Worm (Caenorhabditis elegans): ENCODE measurements around the gene col-161.

- TF ChIP-seq pha-4 (tag; optimal IDR thresholded peaks at IDR 0.05), result no peak
- TF ChIP-seq athp-1 (tag; optimal IDR thresholded peaks at IDR 0.05), result no peak
- no peak for TF ChIP-seq him-1 (tag; optimal IDR thresholded peaks at IDR 0.05)
- no peak for TF ChIP-seq nfyb-1 (GFP tag; IDR thresholded peaks at IDR 0.05)
- TF ChIP-seq D2030.7 (GFP tag; IDR thresholded peaks at IDR 0.05), result no peak
- TF ChIP-seq ama-1 (optimal IDR thresholded peaks at IDR 0.05), result no peak
- TF ChIP-seq ama-1 (GFP tag; optimal IDR thresholded peaks at IDR 0.05), result no peak
- TF ChIP-seq madf-3 (GFP tag; IDR thresholded peaks at IDR 0.05), result no peak
- no peak for TF ChIP-seq nfya-1 (tag; optimal IDR thresholded peaks at IDR 0.05; ENCODE audit: borderline replicate concordance, insufficient read depth)
These were observed 20.2 kb upstream of the col-161 start for ce11 chrV:13338037-13338436.
